Fruit fly (Drosophila melanogaster) whole organism, adult: ENCODE data around the gene CG9288.

Experiments
- Clk ChIP-seq: fragments of 200-800 bp; sonication (Bioruptor generic); optimal IDR thresholded peaks from 2 replicates; lab custom pipeline; 2017; ENCODE audit warnings: missing biosample characterization, missing genetic modification characterization
- bab1 ChIP-seq: fragments of 200-800 bp; sonication (Bioruptor generic); optimal IDR thresholded peaks from 3 replicates; lab custom pipeline; 2019; ENCODE audit warnings: missing biosample characterization, mild to moderate bottlenecking, missing genetic modification characterization, moderate library complexity
- kay ChIP-seq: fragments of 200-800 bp; sonication (Bioruptor generic); peaks from one replicate; lab custom pipeline; 2016; ENCODE audit warnings: missing biosample characterization, missing genetic modification characterization, borderline replicate concordance

DNA sequence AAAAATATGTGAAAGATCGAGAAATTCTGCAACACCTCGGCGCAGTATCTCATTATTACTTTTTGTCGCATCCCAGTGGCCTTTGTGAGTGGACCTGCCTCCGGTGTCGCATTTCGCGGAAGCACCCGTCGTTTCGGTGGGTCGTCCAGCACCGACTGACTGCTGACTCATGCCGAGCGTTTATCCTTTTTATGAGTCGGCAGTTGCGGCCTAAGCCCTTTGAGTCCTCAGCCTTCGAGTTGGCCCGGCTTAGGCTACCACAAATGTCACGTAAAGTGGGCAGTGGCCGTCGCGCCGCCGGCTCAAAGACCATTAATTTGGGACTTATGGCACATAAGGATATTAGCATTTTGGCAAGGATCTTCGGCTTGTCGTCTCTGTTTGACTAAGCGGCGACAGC, 32.3 kb downstream of the CG9288 start:
- no peak for TF ChIP-seq kay
- no peak for TF ChIP-seq Clk (GFP tag; lab: Kevin White, UChicago)
- TF ChIP-seq bab1 (GFP tag; lab: Kevin White, UChicago) = no peak
